Worm (Caenorhabditis elegans) whole organism, early embryonic: ENCODE results near the gene ndus-8.

Experiments
- B0310.2 ChIP-seq: sonication (generic microtip); optimal IDR thresholded peaks from 2 replicates; lab custom pipeline; 2016; ENCODE audit warnings: mild to moderate bottlenecking, missing genetic modification characterization, missing compliant biosample characterization
- F13C5.2 ChIP-seq: sonication (generic microtip); optimal IDR thresholded peaks from 2 replicates; lab custom pipeline; 2017; ENCODE audit warnings: mild to moderate bottlenecking, missing genetic modification characterization, inconsistent platforms, missing compliant biosample characterization
- aly-1 ChIP-seq: sonication (generic microtip); optimal IDR thresholded peaks from 2 replicates; lab custom pipeline; 2016; ENCODE audit warnings: missing genetic modification characterization, missing compliant biosample characterization
- ama-1 ChIP-seq: fragments of 150-350 bp; optimal IDR thresholded peaks from 2 replicates; lab custom pipeline; 2014
- ceh-13 ChIP-seq: fragments of 200-800 bp; sonication (Bioruptor generic); optimal IDR thresholded peaks from 2 replicates; lab custom pipeline; 2018; ENCODE audit warnings: mild to moderate bottlenecking, missing genetic modification characterization, missing compliant biosample characterization
- ceh-36 ChIP-seq: sonication (generic microtip); optimal IDR thresholded peaks from 2 replicates; lab custom pipeline; 2016; ENCODE audit warnings: missing genetic modification characterization, inconsistent platforms, missing compliant biosample characterization
- ets-7 ChIP-seq: sonication (generic microtip); optimal IDR thresholded peaks from 2 replicates; lab custom pipeline; 2016; ENCODE audit warnings: missing genotype, missing genetic modification characterization, missing compliant biosample characterization
- flt-1 ChIP-seq: fragments of 200-800 bp; sonication (Bioruptor generic); IDR thresholded peaks from 2 replicates; pipeline ENCODE4 v1.3.6; 2022; ENCODE audit warnings: missing genetic modification characterization, missing compliant biosample characterization
- hmbx-1 ChIP-seq: sonication (generic microtip); optimal IDR thresholded peaks from 2 replicates; lab custom pipeline; 2016; ENCODE audit warnings: mild to moderate bottlenecking, missing genetic modification characterization, missing compliant biosample characterization
- hmg-4 ChIP-seq: fragments of 200-800 bp; sonication (Bioruptor generic); optimal IDR thresholded peaks from 2 replicates; lab custom pipeline; 2018; ENCODE audit warnings: mild to moderate bottlenecking, missing genetic modification characterization, missing compliant biosample characterization
- hnd-1 ChIP-seq: sonication (generic microtip); optimal IDR thresholded peaks from 2 replicates; lab custom pipeline; 2016; ENCODE audit warnings: missing genetic modification characterization, missing compliant biosample characterization
- pes-1 ChIP-seq: fragments of 200-800 bp; sonication (Bioruptor generic); IDR thresholded peaks from 2 replicates; pipeline ENCODE4 v1.3.6; 2022; ENCODE audit warnings: missing genetic modification reagents, missing genetic modification characterization, missing compliant biosample characterization
- scrt-1 ChIP-seq: fragments of 200-800 bp; sonication (Bioruptor generic); IDR thresholded peaks from 2 replicates; pipeline ENCODE4 v1.3.6; 2022; ENCODE audit warnings: missing genetic modification characterization, missing compliant biosample characterization
- sea-1 ChIP-seq: fragments of 200-800 bp; sonication (Bioruptor generic); conservative IDR thresholded peaks from 2 replicates; pipeline ENCODE4 v1.3.6; 2022; ENCODE audit warnings: missing genetic modification characterization, missing compliant biosample characterization
- tbx-11 ChIP-seq: fragments of 200-800 bp; sonication (Bioruptor generic); IDR thresholded peaks from 2 replicates; pipeline ENCODE4 v1.3.6; 2022; ENCODE audit warnings: missing genetic modification characterization, missing compliant biosample characterization
- tbx-37 ChIP-seq: fragments of 200-800 bp; sonication (Bioruptor generic); conservative IDR thresholded peaks from 2 replicates; pipeline ENCODE4 v1.3.6; 2022; ENCODE audit warnings: missing genetic modification reagents, missing genetic modification characterization, missing compliant biosample characterization
- tra-4 ChIP-seq: sonication (generic microtip); optimal IDR thresholded peaks from 2 replicates; lab custom pipeline; 2017; ENCODE audit warnings: missing genetic modification characterization, missing compliant biosample characterization

Gene ndus-8

DNA sequence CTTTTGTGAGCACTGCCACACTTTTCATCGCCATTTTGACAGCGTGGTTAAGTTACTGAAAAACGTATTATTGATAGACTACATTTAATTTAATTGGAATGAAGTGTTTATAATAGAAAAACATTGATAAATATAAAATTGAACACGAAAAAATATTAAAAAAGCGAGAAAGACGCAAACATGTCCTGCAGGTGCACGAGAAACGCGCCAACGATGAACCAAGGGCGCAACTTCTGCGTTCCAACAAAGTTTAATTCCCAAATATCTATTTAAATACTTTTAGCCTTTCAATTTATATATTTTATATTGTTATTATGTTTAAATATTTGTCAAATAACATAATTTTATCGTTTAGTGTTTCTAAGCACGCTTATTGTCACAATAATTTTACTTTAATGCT is at the start of gene ndus-8:
Gene ndus-8 (minus strand): TSS at position 55 of the 400 bp plus-strand sequence.
- TF ChIP-seq aly-1 (tag; lab: Kevin White, UChicago) = no peak

- TF ChIP-seq B0310.2 (tag; lab: Kevin White, UChicago) (no peak), hmg-4 (GFP tag; lab: Kevin White, UChicago) (no peak), tbx-11 (GFP tag; lab: Robert Waterston, UW) (no peak), ceh-36 (tag; lab: Kevin White, UChicago) (no peak), flt-1 (GFP tag; lab: Robert Waterston, UW) (no peak), ets-7 (tag; lab: Kevin White, UChicago) (no peak), aly-1 (tag; lab: Kevin White, UChicago) (no peak), scrt-1 (GFP tag; lab: Robert Waterston, UW) (no peak), F13C5.2 (tag; lab: Kevin White, UChicago) (no peak), hmbx-1 (tag; lab: Kevin White, UChicago) (no peak)
Measured at ce11 chrIII:7281179-7281578, 47.2 kb upstream of the ndus-8 start, which contains the start of gene B0361.3. Gene B0361.3 (plus strand): TSS chrIII:7281462.

- TF ChIP-seq aly-1 (tag; lab: Kevin White, UChicago) (no peak), hnd-1 (tag; lab: Kevin White, UChicago) (no peak), F13C5.2 (tag; lab: Kevin White, UChicago) (no peak), flt-1 (GFP tag; lab: Robert Waterston, UW) (no peak), tbx-11 (GFP tag; lab: Robert Waterston, UW) (no peak), hmbx-1 (tag; lab: Kevin White, UChicago) (no peak), tra-4 (no peak), ceh-36 (tag; lab: Kevin White, UChicago) (no peak), hmg-4 (GFP tag; lab: Kevin White, UChicago) (no peak), ama-1 (lab: Kevin White, UChicago) (no peak), ets-7 (tag; lab: Kevin White, UChicago) (no peak)
Measured at ce11 chrIII:7278491-7278890, 44.5 kb upstream of the ndus-8 start.

- TF ChIP-seq hmg-4 (GFP tag; lab: Kevin White, UChicago) (no peak), tra-4 (no peak), hnd-1 (tag; lab: Kevin White, UChicago) (no peak), ceh-13 (no peak), ama-1 (lab: Kevin White, UChicago) (no peak), ets-7 (tag; lab: Kevin White, UChicago) (no peak)
Measured at ce11 chrIII:7277228-7277627, 43.2 kb upstream of the ndus-8 start, which contains the start of the genes spot-1 and B0361.11. Gene spot-1 (minus strand): TSS chrIII:7277274. Gene B0361.11 (plus strand): TSS chrIII:7277599.

- no peak for TF ChIP-seq aly-1 (tag; lab: Kevin White, UChicago)
- no peak for TF ChIP-seq hmbx-1 (tag; lab: Kevin White, UChicago)
- TF ChIP-seq flt-1 (GFP tag; lab: Robert Waterston, UW) = no peak
Measured at ce11 chrIII:7275296-7275695, 41.3 kb upstream of the ndus-8 start, which contains the start of gene psd-1. Gene psd-1 (minus strand): TSS chrIII:7275396.

ce11 chrIII:7273718-7274117 is 39.7 kb upstream of the ndus-8 start:
- TF ChIP-seq F13C5.2 (tag; lab: Kevin White, UChicago) (no peak), tra-4 (no peak), sea-1 (GFP tag; lab: Robert Waterston, UW) (no peak), flt-1 (GFP tag; lab: Robert Waterston, UW) (no peak), ceh-36 (tag; lab: Kevin White, UChicago) (no peak), scrt-1 (GFP tag; lab: Robert Waterston, UW) (no peak), pes-1 (no peak), aly-1 (tag; lab: Kevin White, UChicago) (no peak), ets-7 (tag; lab: Kevin White, UChicago) (no peak), tbx-37 (GFP tag; lab: Robert Waterston, UW) (no peak), hnd-1 (tag; lab: Kevin White, UChicago) (no peak), ceh-13 (no peak), B0310.2 (tag; lab: Kevin White, UChicago) (no peak), ama-1 (lab: Kevin White, UChicago) (no peak), tbx-11 (GFP tag; lab: Robert Waterston, UW) (no peak), hmg-4 (GFP tag; lab: Kevin White, UChicago) (no peak), hmbx-1 (tag; lab: Kevin White, UChicago) (no peak)

DNA sequence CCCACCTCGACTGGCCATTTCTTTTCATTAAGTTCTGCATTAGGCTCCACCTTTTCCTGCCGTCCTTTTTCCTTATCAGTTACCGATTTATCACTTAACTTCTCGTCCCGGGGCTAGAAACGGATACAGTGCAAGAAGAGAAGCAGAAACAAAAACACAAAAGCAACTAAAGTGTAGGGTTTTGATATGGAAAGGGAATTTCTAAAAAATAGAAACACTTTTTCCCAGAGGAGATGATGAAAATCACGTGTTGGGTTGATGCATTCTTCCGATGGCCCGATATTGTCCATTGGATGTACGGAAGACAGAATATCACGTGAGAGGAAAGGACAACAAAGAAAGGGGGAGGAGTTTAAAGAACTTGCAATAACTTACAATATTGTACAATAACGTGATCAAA is 38.8 kb upstream of the ndus-8 start:
- TF ChIP-seq flt-1 (GFP tag; lab: Robert Waterston, UW) (no peak), ceh-13 (no peak), hmg-4 (GFP tag; lab: Kevin White, UChicago) (no peak), scrt-1 (GFP tag; lab: Robert Waterston, UW) (no peak), hnd-1 (tag; lab: Kevin White, UChicago) (no peak), ama-1 (lab: Kevin White, UChicago) (no peak), B0310.2 (tag; lab: Kevin White, UChicago) (no peak), ets-7 (tag; lab: Kevin White, UChicago) (no peak)

DNA sequence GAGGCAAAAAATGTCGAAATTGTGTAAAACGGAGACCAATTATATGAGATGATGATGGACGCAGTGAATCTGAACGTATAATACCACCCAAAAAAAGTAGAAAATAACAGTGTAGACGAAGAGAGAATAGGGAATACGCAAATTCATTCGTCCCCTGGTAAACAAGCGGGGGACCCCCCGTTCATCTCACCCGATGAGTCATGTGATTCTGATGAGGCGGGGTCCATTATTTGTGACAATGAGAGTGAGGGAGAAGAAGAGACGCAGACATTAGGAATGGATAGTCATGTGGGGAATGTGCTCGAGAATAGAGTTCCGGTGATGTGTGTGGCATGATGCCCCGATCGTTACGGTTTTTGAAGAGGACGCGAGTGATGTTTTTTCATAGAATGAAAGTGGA is 38.1 kb upstream of the ndus-8 start:
- 0 out of 2 replicates have a peak, but pooled peaks have one; percentile 4 for TF ChIP-seq flt-1 (GFP tag; lab: Robert Waterston, UW)
- no peak for TF ChIP-seq tbx-37 (GFP tag; lab: Robert Waterston, UW)
- TF ChIP-seq scrt-1 (GFP tag; lab: Robert Waterston, UW) = no peak
- TF ChIP-seq hmg-4 (GFP tag; lab: Kevin White, UChicago) = peak; percentile 75
- TF ChIP-seq F13C5.2 (tag; lab: Kevin White, UChicago) = peak; percentile 43
- TF ChIP-seq B0310.2 (tag; lab: Kevin White, UChicago) = no peak
